Fruit fly (Drosophila melanogaster) whole organism, embryonic: ENCODE data around the gene yellow-f.

ENCODE experiments used
- Atf6 ChIP-seq: fragments of 200-800 bp; sonication (Bioruptor generic); IDR thresholded peaks from 2 replicates; pipeline ENCODE4 v1.3.6; 2022; ENCODE audit warnings: missing biosample characterization, missing genetic modification characterization
- Blimp-1 ChIP-seq: fragments of 200-800 bp; sonication (Bioruptor generic); optimal IDR thresholded peaks from 3 replicates; lab custom pipeline; 2018; ENCODE audit warnings: missing biosample characterization, missing genetic modification characterization, mild to moderate bottlenecking, moderate library complexity, missing genetic modification reagents
- CG10209 ChIP-seq: fragments of 200-800 bp; sonication (Bioruptor generic); optimal IDR thresholded peaks from 3 replicates; lab custom pipeline; 2017; ENCODE audit warnings: missing biosample characterization, mild to moderate bottlenecking, missing genetic modification characterization, missing genetic modification reagents
- CG10543 ChIP-seq: fragments of 200-800 bp; sonication (Bioruptor generic); optimal IDR thresholded peaks from 3 replicates; lab custom pipeline; 2017; ENCODE audit warnings: missing biosample characterization, mild to moderate bottlenecking, missing genetic modification characterization, moderate library complexity
- CG10959 ChIP-seq: fragments of 200-800 bp; sonication (Bioruptor generic); IDR thresholded peaks from 2 replicates; pipeline ENCODE4 v1.3.6; 2022; ENCODE audit warnings: missing biosample characterization, missing genetic modification characterization
- CG11504 ChIP-seq: fragments of 200-800 bp; sonication (Bioruptor generic); optimal IDR thresholded peaks from 3 replicates; lab custom pipeline; 2019; ENCODE audit warnings: missing biosample characterization, mild to moderate bottlenecking, missing genetic modification characterization, moderate library complexity
- CG12236 ChIP-seq: fragments of 200-800 bp; sonication (Bioruptor generic); optimal IDR thresholded peaks from 2 replicates; lab custom pipeline; 2016; ENCODE audit warnings: missing biosample characterization, missing genetic modification characterization
- CG13424 ChIP-seq: fragments of 200-800 bp; sonication (Bioruptor generic); optimal IDR thresholded peaks from 2 replicates; lab custom pipeline; 2019; ENCODE audit warnings: missing biosample characterization, mild to moderate bottlenecking, missing genetic modification characterization, moderate library complexity
- CG1602 ChIP-seq: fragments of 200-800 bp; sonication (Bioruptor generic); optimal IDR thresholded peaks from 3 replicates; lab custom pipeline; 2016; ENCODE audit warnings: missing biosample characterization, missing genetic modification characterization
- CG17802 ChIP-seq: fragments of 200-800 bp; sonication (Bioruptor generic); optimal IDR thresholded peaks from 2 replicates; lab custom pipeline; 2018; ENCODE audit warnings: missing biosample characterization, mild to moderate bottlenecking, missing genetic modification characterization, moderate library complexity
- CG1792 ChIP-seq: fragments of 200-800 bp; sonication (Bioruptor generic); optimal IDR thresholded peaks from 2 replicates; lab custom pipeline; 2016; ENCODE audit warnings: missing biosample characterization, missing genetic modification characterization
- CG18619 ChIP-seq: fragments of 200-800 bp; sonication (Bioruptor generic); optimal IDR thresholded peaks from 3 replicates; lab custom pipeline; 2017; ENCODE audit warnings: missing biosample characterization, mild to moderate bottlenecking, missing genetic modification characterization
- CG32767 ChIP-seq: fragments of 200-800 bp; sonication (Bioruptor generic); IDR thresholded peaks from 2 replicates; pipeline ENCODE4 v1.3.6; 2022; ENCODE audit warnings: missing biosample characterization, missing genetic modification characterization
- CG33213 ChIP-seq: fragments of 200-800 bp; sonication (Bioruptor generic); optimal IDR thresholded peaks from 3 replicates; lab custom pipeline; 2016; ENCODE audit warnings: missing biosample characterization, missing genetic modification characterization
- CG3995 ChIP-seq: fragments of 200-800 bp; sonication (Bioruptor generic); optimal IDR thresholded peaks from 3 replicates; lab custom pipeline; 2016; ENCODE audit warnings: missing biosample characterization, missing genetic modification characterization
- CG42726 ChIP-seq: fragments of 200-800 bp; sonication (Bioruptor generic); IDR thresholded peaks from 2 replicates; pipeline ENCODE4 v1.3.6; 2022; ENCODE audit warnings: missing biosample characterization, missing genetic modification characterization; ENCODE audit not compliant: partially characterized antibody
- CG43689 ChIP-seq: fragments of 200-800 bp; sonication (Bioruptor generic); IDR thresholded peaks from 2 replicates; pipeline ENCODE4 v1.3.6; 2022; ENCODE audit warnings: missing biosample characterization, missing genetic modification characterization
- CG4404 ChIP-seq: fragments of 200-800 bp; sonication (Bioruptor generic); IDR thresholded peaks from 2 replicates; pipeline ENCODE4 v1.3.6; 2022; ENCODE audit warnings: missing biosample characterization, missing genetic modification characterization
- CG5245 ChIP-seq: fragments of 200-800 bp; sonication (Bioruptor generic); optimal IDR thresholded peaks from 3 replicates; lab custom pipeline; 2016; ENCODE audit warnings: missing biosample characterization, missing genetic modification characterization
- CG7271 ChIP-seq: fragments of 200-800 bp; sonication (Bioruptor generic); optimal IDR thresholded peaks from 2 replicates; lab custom pipeline; 2018; ENCODE audit warnings: missing biosample characterization, mild to moderate bottlenecking, missing genetic modification characterization, moderate library complexity
- CG8765 ChIP-seq: fragments of 200-800 bp; sonication (Bioruptor generic); IDR thresholded peaks from 2 replicates; pipeline ENCODE4 v1.3.6; 2022; ENCODE audit warnings: missing biosample characterization, missing genetic modification characterization
- Camta ChIP-seq: fragments of 200-800 bp; sonication (Bioruptor generic); optimal IDR thresholded peaks from 2 replicates; lab custom pipeline; 2016; ENCODE audit warnings: missing biosample characterization, missing genetic modification characterization
- CoRest ChIP-seq: fragments of 200-800 bp; sonication (Bioruptor generic); optimal IDR thresholded peaks from 3 replicates; lab custom pipeline; 2018; ENCODE audit warnings: missing biosample characterization, mild to moderate bottlenecking, missing genetic modification characterization, moderate library complexity
- D19A ChIP-seq: fragments of 200-800 bp; optimal IDR thresholded peaks from 3 replicates; lab custom pipeline; 2019; ENCODE audit warnings: missing biosample characterization, mild to moderate bottlenecking, missing genetic modification characterization, moderate library complexity
- Dfd ChIP-seq, 2 experiments: fragments of >200 bp; optimal IDR thresholded peaks; 2 replicates each; lab custom pipeline; 2017; ENCODE audit warnings: missing biosample characterization in 2 of 2, missing genetic modification characterization in 2 of 2
- H2.0 ChIP-seq: fragments of 200-800 bp; sonication (Bioruptor generic); IDR thresholded peaks from 2 replicates; pipeline ENCODE4 v1.3.6; 2022; ENCODE audit warnings: missing biosample characterization, missing genetic modification characterization
- HLH3B ChIP-seq: fragments of 200-800 bp; sonication (Bioruptor generic); IDR thresholded peaks from 2 replicates; pipeline ENCODE4 v1.3.6; 2022; ENCODE audit warnings: missing biosample characterization, missing genetic modification characterization
- Hand ChIP-seq: fragments of 200-800 bp; sonication (Bioruptor generic); optimal IDR thresholded peaks from 2 replicates; lab custom pipeline; 2017; ENCODE audit warnings: mild to moderate bottlenecking, missing biosample characterization, missing genetic modification reagents, missing genetic modification characterization
- HmgD ChIP-seq: fragments of 200-800 bp; sonication (Bioruptor generic); optimal IDR thresholded peaks from 3 replicates; lab custom pipeline; 2016; ENCODE audit warnings: missing biosample characterization, missing genetic modification characterization
- NC2α ChIP-seq: fragments of 200-800 bp; sonication (Bioruptor generic); optimal IDR thresholded peaks from 2 replicates; lab custom pipeline; 2016; ENCODE audit warnings: missing biosample characterization, missing genetic modification characterization
- Neu2 ChIP-seq: fragments of 200-800 bp; sonication (Bioruptor generic); optimal IDR thresholded peaks from 3 replicates; lab custom pipeline; 2016; ENCODE audit warnings: missing biosample characterization, missing genetic modification characterization, borderline replicate concordance
- Pdp1 ChIP-seq, 2 experiments: fragments of 200-800 bp; sonication (Bioruptor generic); optimal IDR thresholded peaks; 3 replicates each; lab custom pipeline; 2016; ENCODE audit warnings: missing biosample characterization in 2 of 2, missing genetic modification characterization in 2 of 2, mild to moderate bottlenecking in 1 of 2, moderate library complexity in 1 of 2
- ab ChIP-seq: fragments of 200-800 bp; sonication (Bioruptor generic); optimal IDR thresholded peaks from 2 replicates; lab custom pipeline; 2016; ENCODE audit warnings: missing biosample characterization, missing genetic modification characterization
- ase ChIP-seq: fragments of 200-800 bp; sonication (Bioruptor generic); IDR thresholded peaks from 3 replicates; pipeline ENCODE4 v1.3.6; 2022; ENCODE audit warnings: missing biosample characterization, missing genetic modification characterization
- br ChIP-seq: fragments of >200 bp; optimal IDR thresholded peaks from 2 replicates; lab custom pipeline; 2017
- croc ChIP-seq: fragments of 200-800 bp; sonication (Bioruptor generic); conservative IDR thresholded peaks from 3 replicates; pipeline ENCODE4 v1.3.6; 2022; ENCODE audit warnings: missing biosample characterization, missing genetic modification characterization
- dmrt99B ChIP-seq: fragments of 200-800 bp; sonication (Bioruptor generic); optimal IDR thresholded peaks from 2 replicates; lab custom pipeline; 2018; ENCODE audit warnings: missing biosample characterization, mild to moderate bottlenecking, missing genetic modification characterization, moderate library complexity
- grau ChIP-seq: fragments of 200-800 bp; optimal IDR thresholded peaks from 3 replicates; lab custom pipeline; 2019; ENCODE audit warnings: missing biosample characterization, mild to moderate bottlenecking, missing genetic modification characterization, moderate library complexity
- gsb ChIP-seq: fragments of 200-800 bp; sonication (Bioruptor generic); IDR thresholded peaks from 2 replicates; pipeline ENCODE4 v1.3.6; 2022; ENCODE audit warnings: missing biosample characterization, missing genetic modification characterization
- lmd ChIP-seq: fragments of 200-800 bp; sonication (Bioruptor generic); IDR thresholded peaks from 2 replicates; pipeline ENCODE4 v1.3.6; 2022; ENCODE audit warnings: missing biosample characterization, missing genetic modification characterization
- lov ChIP-seq, 2 experiments: fragments of 200-800 bp in 1 of 2; fragments of >200 bp in 1 of 2; sonication (Bioruptor generic) in 1 of 2; IDR thresholded peaks in 1 of 2; optimal IDR thresholded peaks in 1 of 2; 2 replicates in 1 of 2; 3 replicates in 1 of 2; pipeline versions ENCODE4 v1.3.6 to Lab custom; 2017 to 2022; ENCODE audit warnings: missing biosample characterization in 1 of 2, missing genetic modification characterization in 1 of 2
- otp ChIP-seq: fragments of 200-800 bp; sonication (Bioruptor generic); IDR thresholded peaks from 3 replicates; pipeline ENCODE4, ENCODE4 v1.3.6; 2022; ENCODE audit warnings: missing biosample characterization, missing genetic modification characterization
- p53 ChIP-seq: fragments of 200-800 bp; sonication (Bioruptor generic); optimal IDR thresholded peaks from 2 replicates; lab custom pipeline; 2016; ENCODE audit warnings: missing biosample characterization, missing genetic modification characterization
- prd ChIP-seq, 3 experiments: fragments of >200 bp in 2 of 3; fragments of 200-800 bp in 1 of 3; sonication (Bioruptor generic) in 1 of 3; optimal IDR thresholded peaks in 2 of 3; IDR thresholded peaks in 1 of 3; 2 replicates in 2 of 3; 3 replicates in 1 of 3; pipeline versions ENCODE4 v1.3.6 to Lab custom; 2017 to 2022; ENCODE audit warnings: missing biosample characterization in 1 of 3, missing genetic modification characterization in 1 of 3
- pros ChIP-seq: fragments of 200-800 bp; sonication (Bioruptor generic); optimal IDR thresholded peaks from 3 replicates; lab custom pipeline; 2019; ENCODE audit warnings: missing biosample characterization, mild to moderate bottlenecking, missing genetic modification characterization, moderate library complexity
- repo ChIP-seq: fragments of 200-800 bp; sonication (Bioruptor generic); optimal IDR thresholded peaks from 2 replicates; lab custom pipeline; 2016; ENCODE audit warnings: missing biosample characterization, missing genetic modification characterization
- trem ChIP-seq: fragments of 200-800 bp; optimal IDR thresholded peaks from 3 replicates; lab custom pipeline; 2019; ENCODE audit warnings: missing biosample characterization, mild to moderate bottlenecking, missing genetic modification characterization, moderate library complexity
- unpg ChIP-seq: fragments of 200-800 bp; sonication (Bioruptor generic); optimal IDR thresholded peaks from 3 replicates; lab custom pipeline; 2018; ENCODE audit warnings: missing biosample characterization, mild to moderate bottlenecking, missing genetic modification characterization, moderate library complexity
- z ChIP-seq: fragments of 200-800 bp; sonication (Bioruptor generic); IDR thresholded peaks from 3 replicates; pipeline ENCODE4 v1.3.6; 2022; ENCODE audit warnings: missing biosample characterization, missing genetic modification characterization

yellow-f gene

DNA sequence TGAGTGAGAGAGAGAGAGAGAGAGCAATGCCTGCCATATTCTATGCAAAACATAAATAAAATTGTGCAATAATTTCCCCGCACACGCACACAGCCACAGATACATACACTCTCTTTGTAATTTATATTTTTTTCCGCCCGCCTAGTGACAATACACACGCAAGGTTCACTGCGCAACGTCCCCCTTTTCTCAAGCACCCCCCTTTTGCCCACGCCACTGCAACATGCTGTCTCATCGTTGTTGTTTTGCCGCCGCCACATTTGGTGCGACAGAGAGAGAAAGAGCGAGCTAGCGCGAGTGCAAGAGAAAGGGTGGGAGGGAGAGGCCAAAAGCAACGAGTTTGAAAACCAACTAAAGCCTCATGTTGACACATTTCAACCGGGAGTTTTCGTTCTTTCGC is 19.4 kb upstream of the yellow-f start (continued):
- peak; percentile 60 for TF ChIP-seq H2.0
- no peak for TF ChIP-seq CG4404 (GFP tag; lab: Robert Waterston, UW)
- TF ChIP-seq lov (optimal IDR thresholded peaks at IDR 0.05; lab: Kevin White, UChicago) = no peak
- TF ChIP-seq lov (GFP tag; IDR thresholded peaks at IDR 0.05; lab: Robert Waterston, UW) = 0 out of 3 replicates have a peak, but pooled peaks have one; percentile 57
- peak; percentile 60; the same call in 1 of the 2 replicates for TF ChIP-seq CG8765
- peak; percentile 26 for TF ChIP-seq CG1602 (GFP tag; lab: Kevin White, UChicago)
- TF ChIP-seq Hand = peak; percentile 50
- no peak for TF ChIP-seq Neu2 (GFP tag; lab: Kevin White, UChicago)
- peak; percentile 72 for TF ChIP-seq HLH3B (GFP tag; lab: Robert Waterston, UW)
- TF ChIP-seq unpg (GFP tag; lab: Kevin White, UChicago) = peak; percentile 52
- TF ChIP-seq gsb = peak; percentile 65
- no peak for TF ChIP-seq CG12236 (GFP tag; lab: Kevin White, UChicago)
- peak; percentile 66 for TF ChIP-seq CG18619 (GFP tag; lab: Kevin White, UChicago)
- TF ChIP-seq pros (GFP tag; lab: Kevin White, UChicago) = peak; percentile 29
- TF ChIP-seq CG5245 (GFP tag; lab: Kevin White, UChicago) = peak; percentile 29
- TF ChIP-seq CG7271 = no peak
- peak; percentile 71 for TF ChIP-seq CG11504 (tag; lab: Kevin White, UChicago)
- TF ChIP-seq trem (tag; lab: Kevin White, UChicago) = no peak
- TF ChIP-seq dmrt99B (tag; lab: Kevin White, UChicago) = no peak
- peak; percentile 55 for TF ChIP-seq CoRest (tag; lab: Kevin White, UChicago)
- peak; percentile 46; the same call in 1 of the 2 replicates for TF ChIP-seq Atf6
- no peak for TF ChIP-seq br
- TF ChIP-seq CG10959 = no peak
- TF ChIP-seq ab (GFP tag; lab: Kevin White, UChicago) = peak; percentile 31
- TF ChIP-seq CG33213 (GFP tag; lab: Kevin White, UChicago) = peak; percentile 37
- TF ChIP-seq CG13424 (tag; lab: Kevin White, UChicago) = peak; percentile 54
- peak; percentile 67 for TF ChIP-seq lmd (GFP tag; lab: Robert Waterston, UW)
- no peak for TF ChIP-seq CG1792
- peak; percentile 61 for TF ChIP-seq CG10543 (GFP tag; lab: Kevin White, UChicago)
- TF ChIP-seq CG3995 (GFP tag; lab: Kevin White, UChicago) = no peak
- peak; percentile 66; the same call in 1 of the 3 replicates for TF ChIP-seq otp
- TF ChIP-seq prd (optimal IDR thresholded peaks at IDR 0.05; lab: Kevin White, UChicago) = no peak
- peak; percentile 72 for TF ChIP-seq prd (GFP tag; IDR thresholded peaks at IDR 0.05; lab: Robert Waterston, UW)
- 0 out of 2 replicates have a peak, but pooled peaks have one; percentile 52 for TF ChIP-seq CG42726 (GFP tag; lab: Robert Waterston, UW)
- TF ChIP-seq CG32767 (GFP tag; lab: Robert Waterston, UW) = 0 out of 2 replicates have a peak, but pooled peaks have one; percentile 45
- peak; percentile 1 for TF ChIP-seq Blimp-1 (GFP tag; lab: Kevin White, UChicago)
- TF ChIP-seq Dfd (GFP tag; optimal IDR thresholded peaks at IDR 0.05; lab: Kevin White, UChicago) = no peak
- TF ChIP-seq Pdp1 (GFP tag; optimal IDR thresholded peaks at IDR 0.05; lab: Kevin White, UChicago) = peak; percentile 51 to 79
- TF ChIP-seq croc (GFP tag; lab: Robert Waterston, UW) = peak; percentile 24; the same call in 2 of the 3 replicates
- TF ChIP-seq grau (tag; lab: Kevin White, UChicago) = peak; percentile 52
- no peak for TF ChIP-seq z
- peak; percentile 47 for TF ChIP-seq repo (GFP tag; lab: Kevin White, UChicago)
- no peak for TF ChIP-seq CG17802
- peak; percentile 36 for TF ChIP-seq HmgD (GFP tag; lab: Kevin White, UChicago)
- peak; percentile 56 for TF ChIP-seq p53 (GFP tag; lab: Kevin White, UChicago)
- TF ChIP-seq CG43689 (GFP tag; lab: Robert Waterston, UW) = peak; percentile 50; the same call in 1 of the 2 replicates
- TF ChIP-seq Camta (GFP tag; lab: Kevin White, UChicago) = peak; percentile 58
- peak; percentile 69; the same call in 2 of the 3 replicates for TF ChIP-seq ase (GFP tag; lab: Robert Waterston, UW)
- TF ChIP-seq NC2α (GFP tag; lab: Kevin White, UChicago) = no peak
- peak; percentile 53 for TF ChIP-seq D19A (tag; lab: Kevin White, UChicago)
- TF ChIP-seq CG10209 (GFP tag; lab: Kevin White, UChicago) = peak; percentile 54
